Worm (Caenorhabditis elegans): ENCODE results near the gene lim-4.
A peak's percentile ranks its signal among the peaks of the same experiment; 100 is the strongest.

The lim-4 gene

ce11 chrX:3859449-3859848, 13.9 kb downstream of the lim-4 start (continued):
- no peak for TF ChIP-seq F37B4.10 (GFP tag; IDR thresholded peaks at IDR 0.05)
- TF ChIP-seq C17E4.6 (GFP tag; IDR thresholded peaks at IDR 0.05), result no peak
- no peak for TF ChIP-seq sdz-38 (tag; optimal IDR thresholded peaks at IDR 0.05)
- no peak for TF ChIP-seq ceh-91 (GFP tag; IDR thresholded peaks at IDR 0.05)
- TF ChIP-seq nhr-120 (GFP tag; IDR thresholded peaks at IDR 0.05), result no peak
- no peak for TF ChIP-seq ceh-27 (GFP tag; optimal IDR thresholded peaks at IDR 0.05)

- TF ChIP-seq aptf-3 (GFP tag; IDR thresholded peaks at IDR 0.05), result no peak
- no peak for TF ChIP-seq xnd-1 (tag; optimal IDR thresholded peaks at IDR 0.05)
- TF ChIP-seq C06A6.2 (GFP tag; conservative IDR thresholded peaks at IDR 0.05), result no peak
These were observed 15.0 kb downstream of the lim-4 start for ce11 chrX:3858355-3858754.

- TF ChIP-seq zfh-2 (GFP tag; conservative IDR thresholded peaks at IDR 0.05) (0 out of 2 replicates have a peak, but pooled peaks have one; percentile 44), chd-7 (tag; optimal IDR thresholded peaks at IDR 0.05) (no peak)
These were observed 15.6 kb downstream of the lim-4 start, which contains the start of gene ceh-18 for ce11 chrX:3857697-3858096. Gene ceh-18, minus strand, starts transcription at chrX:3857797.

- TF ChIP-seq snpc-3.4 (tag; optimal IDR thresholded peaks at IDR 0.05) (no peak), ceh-91 (GFP tag; IDR thresholded peaks at IDR 0.05) (no peak), mel-28 (tag; optimal IDR thresholded peaks at IDR 0.05; ENCODE audit: borderline replicate concordance) (no peak), efl-1 (GFP tag; optimal IDR thresholded peaks at IDR 0.05) (no peak), F39B2.1 (GFP tag; IDR thresholded peaks at IDR 0.05) (no peak), chd-7 (tag; optimal IDR thresholded peaks at IDR 0.05) (no peak), unc-62 (GFP tag; optimal IDR thresholded peaks at IDR 0.05) (no peak), F57A8.1 (GFP tag; optimal IDR thresholded peaks at IDR 0.05) (no peak), rpc-1 (optimal IDR thresholded peaks at IDR 0.05) (no peak), rpc-1 (tag; optimal IDR thresholded peaks at IDR 0.05) (no peak), hmg-1.2 (GFP tag; IDR thresholded peaks at IDR 0.05) (no peak), bed-1 (GFP tag; IDR thresholded peaks at IDR 0.05) (no peak), dox-1 (GFP tag; IDR thresholded peaks at IDR 0.05) (no peak), F49E8.2 (tag; optimal IDR thresholded peaks at IDR 0.05; ENCODE audit: insufficient read depth) (no peak), lin-26 (GFP tag; IDR thresholded peaks at IDR 0.05) (no peak)
These were observed 17.6 kb downstream of the lim-4 start for ce11 chrX:3855717-3856116.

- no peak for TF ChIP-seq bed-1 (GFP tag; IDR thresholded peaks at IDR 0.05)
- TF ChIP-seq K12H6.12 (tag; optimal IDR thresholded peaks at IDR 0.05), result no peak
These were observed 19.4 kb downstream of the lim-4 start for ce11 chrX:3853901-3854300.

- no peak for TF ChIP-seq efl-1 (GFP tag; optimal IDR thresholded peaks at IDR 0.05)
- no peak for TF ChIP-seq unc-62 (GFP tag; optimal IDR thresholded peaks at IDR 0.05)
- TF ChIP-seq sdz-38 (tag; optimal IDR thresholded peaks at IDR 0.05), result no peak
- no peak for TF ChIP-seq cebp-1 (GFP tag; IDR thresholded peaks at IDR 0.05)
- peak; percentile 2 for TF ChIP-seq cebp-1 (tag; optimal IDR thresholded peaks at IDR 0.05)
- no peak for TF ChIP-seq hmg-1.2 (GFP tag; IDR thresholded peaks at IDR 0.05)
- no peak for TF ChIP-seq C06A6.2 (GFP tag; conservative IDR thresholded peaks at IDR 0.05)
- TF ChIP-seq madf-10 (tag; optimal IDR thresholded peaks at IDR 0.05), result no peak
- no peak for TF ChIP-seq ZK185.1 (tag; optimal IDR thresholded peaks at IDR 0.05; ENCODE audit: poor library complexity, severe bottlenecking)
- no peak for TF ChIP-seq snpc-3.4 (tag; optimal IDR thresholded peaks at IDR 0.05)
- peak; percentile 76 for TF ChIP-seq nhr-80 (tag; optimal IDR thresholded peaks at IDR 0.05)
- no peak for TF ChIP-seq Y79H2A.3 (GFP tag; conservative IDR thresholded peaks at IDR 0.05)
- TF ChIP-seq atf-7 (tag; optimal IDR thresholded peaks at IDR 0.05), result no peak
These were observed 30.9 kb downstream of the lim-4 start, which contains the start of gene ttr-48 for ce11 chrX:3842398-3842896. Gene ttr-48, minus strand, starts transcription at chrX:3842448.
